Worm (Caenorhabditis elegans) whole organism, young adult: ENCODE data around the gene T19D12.1.
A peak's percentile ranks its signal among the peaks of the same experiment; 100 is the strongest.

ENCODE experiments used
- F37B4.10 ChIP-seq: fragments of 200-800 bp; sonication (Bioruptor generic); IDR thresholded peaks from 2 replicates; pipeline ENCODE4 v1.3.6; 2022; ENCODE audit warnings: missing genetic modification characterization, missing compliant biosample characterization
- F55B11.4 ChIP-seq: sonication (generic microtip); optimal IDR thresholded peaks from 2 replicates; lab custom pipeline; 2016; ENCODE audit warnings: missing compliant biosample characterization, missing genetic modification characterization, borderline replicate concordance; ENCODE audit not compliant: insufficient read depth
- F57C9.4 ChIP-seq: sonication (generic microtip); optimal IDR thresholded peaks from 2 replicates; lab custom pipeline; 2017; ENCODE audit warnings: mild to moderate bottlenecking, missing genetic modification characterization, missing compliant biosample characterization
- K12H6.12 ChIP-seq: fragments of 200-800 bp; sonication (Bioruptor generic); optimal IDR thresholded peaks from 2 replicates; lab custom pipeline; 2018; ENCODE audit warnings: mild to moderate bottlenecking, missing genetic modification characterization, missing compliant biosample characterization
- T26A5.8 ChIP-seq: sonication (generic microtip); optimal IDR thresholded peaks from 2 replicates; lab custom pipeline; 2016; ENCODE audit warnings: missing genetic modification characterization, missing compliant biosample characterization
- Y53F4B.3 ChIP-seq: fragments of 200-800 bp; sonication (Bioruptor generic); IDR thresholded peaks from 2 replicates; pipeline ENCODE4 v1.3.6; 2022; ENCODE audit warnings: missing genetic modification reagents, missing genetic modification characterization, missing compliant biosample characterization
- Y56A3A.18 ChIP-seq: fragments of 200-800 bp; sonication (Bioruptor generic); IDR thresholded peaks from 2 replicates; pipeline ENCODE4 v1.3.6; 2022; ENCODE audit warnings: missing genetic modification reagents, missing genetic modification characterization, missing compliant biosample characterization
- ZK185.1 ChIP-seq: sonication (generic microtip); optimal IDR thresholded peaks from 2 replicates; lab custom pipeline; 2016; ENCODE audit warnings: mild to moderate bottlenecking, missing genetic modification characterization, missing compliant biosample characterization; ENCODE audit not compliant: poor library complexity, severe bottlenecking
- bed-2 ChIP-seq: fragments of 200-800 bp; sonication (Bioruptor generic); IDR thresholded peaks from 2 replicates; pipeline ENCODE4 v1.3.6; 2022; ENCODE audit warnings: missing genetic modification reagents, missing genetic modification characterization, missing compliant biosample characterization
- ccch-3 ChIP-seq: fragments of 200-800 bp; sonication (Bioruptor generic); optimal IDR thresholded peaks from 2 replicates; lab custom pipeline; 2018; ENCODE audit warnings: mild to moderate bottlenecking, missing genetic modification characterization, missing compliant biosample characterization
- cebp-1 ChIP-seq, 2 experiments: fragments of 200-800 bp in 1 of 2; sonication (Bioruptor generic) in 1 of 2; sonication (generic microtip) in 1 of 2; IDR thresholded peaks in 1 of 2; optimal IDR thresholded peaks in 1 of 2; 2 replicates each; pipeline versions ENCODE4 v1.3.6 to Lab custom; 2017 to 2022; ENCODE audit warnings: missing compliant biosample characterization in 2 of 2, missing genetic modification characterization in 2 of 2, mild to moderate bottlenecking in 1 of 2, missing genetic modification reagents in 1 of 2, moderate library complexity in 1 of 2
- ceh-40 ChIP-seq: fragments of 200-800 bp; sonication (Bioruptor generic); IDR thresholded peaks from 2 replicates; pipeline ENCODE4 v1.3.6; 2022; ENCODE audit warnings: missing genetic modification characterization, missing compliant biosample characterization
- chd-7 ChIP-seq: sonication (generic microtip); optimal IDR thresholded peaks from 2 replicates; lab custom pipeline; 2016; ENCODE audit warnings: mild to moderate bottlenecking, missing genetic modification characterization, moderate library complexity, missing compliant biosample characterization
- egl-18 ChIP-seq: fragments of 200-800 bp; sonication (Bioruptor generic); IDR thresholded peaks from 2 replicates; pipeline ENCODE4 v1.3.6; 2022; ENCODE audit warnings: missing genetic modification reagents, missing genetic modification characterization, missing compliant biosample characterization
- ekl-4 ChIP-seq: fragments of 200-800 bp; sonication (Bioruptor generic); IDR thresholded peaks from 2 replicates; pipeline ENCODE4 v1.3.6; 2022; ENCODE audit warnings: missing genetic modification reagents, missing genetic modification characterization, missing compliant biosample characterization
- fkh-3 ChIP-seq: sonication (generic microtip); optimal IDR thresholded peaks from 2 replicates; lab custom pipeline; 2016; ENCODE audit warnings: mild to moderate bottlenecking, missing genetic modification characterization, missing compliant biosample characterization
- him-1 ChIP-seq: sonication (generic microtip); optimal IDR thresholded peaks from 2 replicates; lab custom pipeline; 2016; ENCODE audit warnings: missing genotype, missing genetic modification reagents, missing genetic modification characterization, missing compliant biosample characterization
- hlh-26 ChIP-seq: fragments of 200-800 bp; sonication (Bioruptor generic); conservative IDR thresholded peaks from 2 replicates; pipeline ENCODE4 v1.3.6; 2022; ENCODE audit warnings: missing genetic modification reagents, missing genetic modification characterization, missing compliant biosample characterization
- let-607 ChIP-seq, 2 experiments: fragments of 200-800 bp in 1 of 2; sonication (Bioruptor generic) in 1 of 2; sonication (generic microtip) in 1 of 2; optimal IDR thresholded peaks; 2 replicates each; lab custom pipeline; 2016 to 2018; ENCODE audit warnings: mild to moderate bottlenecking in 2 of 2, missing compliant biosample characterization in 2 of 2, missing genetic modification characterization in 2 of 2, moderate library complexity in 2 of 2, missing genotype in 1 of 2
- madf-6 ChIP-seq: fragments of 200-800 bp; sonication (Bioruptor generic); IDR thresholded peaks from 2 replicates; pipeline ENCODE4 v1.3.6; 2022; ENCODE audit warnings: missing genetic modification reagents, missing genetic modification characterization, missing compliant biosample characterization
- madf-8 ChIP-seq: fragments of 200-800 bp; sonication (Bioruptor generic); conservative IDR thresholded peaks from 2 replicates; pipeline ENCODE4 v1.3.6; 2022; ENCODE audit warnings: missing genetic modification reagents, missing genetic modification characterization, missing compliant biosample characterization
- mxl-1 ChIP-seq: sonication (generic microtip); optimal IDR thresholded peaks from 2 replicates; lab custom pipeline; 2016; ENCODE audit warnings: missing genetic modification characterization, missing compliant biosample characterization
- nfya-2 ChIP-seq: fragments of 200-800 bp; sonication (Bioruptor generic); IDR thresholded peaks from 2 replicates; pipeline ENCODE4 v1.3.6; 2022; ENCODE audit warnings: missing genetic modification reagents, missing genetic modification characterization, missing compliant biosample characterization
- nhr-179 ChIP-seq: sonication (generic microtip); optimal IDR thresholded peaks from 2 replicates; lab custom pipeline; 2016; ENCODE audit warnings: mild to moderate bottlenecking, missing genetic modification characterization, missing compliant biosample characterization
- nhr-27 ChIP-seq: fragments of 200-800 bp; sonication (Bioruptor generic); optimal IDR thresholded peaks from 2 replicates; lab custom pipeline; 2018; ENCODE audit warnings: mild to moderate bottlenecking, missing genetic modification characterization, moderate library complexity, missing compliant biosample characterization
- nhr-80 ChIP-seq: sonication (generic microtip); optimal IDR thresholded peaks from 2 replicates; lab custom pipeline; 2016; ENCODE audit warnings: missing genetic modification characterization, missing compliant biosample characterization
- pbrm-1 ChIP-seq: fragments of 200-800 bp; sonication (Bioruptor generic); IDR thresholded peaks from 2 replicates; pipeline ENCODE4 v1.3.6; 2022; ENCODE audit warnings: missing genetic modification reagents, missing genetic modification characterization, missing compliant biosample characterization
- rcor-1 ChIP-seq: fragments of 200-800 bp; sonication (Bioruptor generic); IDR thresholded peaks from 2 replicates; pipeline ENCODE4 v1.3.6; 2022; ENCODE audit warnings: missing genetic modification reagents, missing genetic modification characterization, missing compliant biosample characterization
- sdz-38 ChIP-seq: sonication (generic microtip); optimal IDR thresholded peaks from 2 replicates; lab custom pipeline; 2016; ENCODE audit warnings: missing genotype, missing genetic modification characterization, missing compliant biosample characterization
- sea-2 ChIP-seq: fragments of 200-800 bp; sonication (Bioruptor generic); IDR thresholded peaks from 2 replicates; pipeline ENCODE4 v1.3.6; 2022; ENCODE audit warnings: missing genetic modification characterization, missing compliant biosample characterization
- snpc-1.3 ChIP-seq: sonication (generic microtip); optimal IDR thresholded peaks from 2 replicates; lab custom pipeline; 2017; ENCODE audit warnings: missing genetic modification characterization, mild to moderate bottlenecking, missing compliant biosample characterization, antibody characterized with exemption, moderate library complexity, missing genotype, missing genetic modification reagents; ENCODE audit not compliant: insufficient read depth
- snpc-3.4 ChIP-seq: sonication (generic microtip); optimal IDR thresholded peaks from 2 replicates; lab custom pipeline; 2017; ENCODE audit warnings: missing genetic modification characterization, mild to moderate bottlenecking, missing compliant biosample characterization, antibody characterized with exemption, moderate library complexity, missing genotype, missing genetic modification reagents
- sptf-2 ChIP-seq: fragments of 200-800 bp; sonication (Bioruptor generic); optimal IDR thresholded peaks from 2 replicates; lab custom pipeline; 2018; ENCODE audit warnings: mild to moderate bottlenecking, missing genetic modification characterization, missing compliant biosample characterization
- ztf-22 ChIP-seq: fragments of 200-800 bp; sonication (Bioruptor generic); optimal IDR thresholded peaks from 2 replicates; lab custom pipeline; 2018; ENCODE audit warnings: mild to moderate bottlenecking, missing genetic modification characterization, moderate library complexity, missing compliant biosample characterization
- ztf-26 ChIP-seq: sonication (generic microtip); optimal IDR thresholded peaks from 2 replicates; lab custom pipeline; 2017; ENCODE audit warnings: missing genetic modification characterization, missing compliant biosample characterization

Gene T19D12.1

DNA sequence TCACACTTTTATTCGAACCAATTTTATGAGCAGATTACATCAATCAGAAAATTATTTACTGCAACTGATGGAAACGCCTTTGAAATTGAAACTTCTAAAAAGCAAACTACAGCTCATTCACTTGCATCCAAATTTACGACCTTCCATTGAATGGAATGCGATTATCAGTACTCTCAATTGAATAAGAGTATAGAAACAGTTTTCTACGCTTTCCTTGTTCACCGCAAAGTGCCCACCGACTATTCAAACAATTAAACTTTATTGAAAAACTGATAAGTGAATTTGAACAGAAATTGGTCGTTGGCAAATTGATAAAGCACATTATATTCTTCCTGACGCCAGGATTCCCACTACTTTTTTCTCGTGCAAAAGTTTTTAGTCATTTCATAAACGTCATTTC is 790 bp upstream of the T19D12.1 start:
- TF ChIP-seq F57C9.4 (tag; lab: Kevin White, UChicago) (no peak), nhr-80 (peak; percentile 79), snpc-3.4 (tag; lab: Kevin White, UChicago) (no peak), pbrm-1 (GFP tag; lab: Robert Waterston, UW) (no peak), sdz-38 (tag; lab: Kevin White, UChicago) (no peak), ztf-22 (GFP tag; lab: Kevin White, UChicago) (no peak), egl-18 (GFP tag; lab: Robert Waterston, UW) (no peak), madf-8 (GFP tag; lab: Robert Waterston, UW) (no peak), F37B4.10 (GFP tag; lab: Robert Waterston, UW) (no peak)

DNA sequence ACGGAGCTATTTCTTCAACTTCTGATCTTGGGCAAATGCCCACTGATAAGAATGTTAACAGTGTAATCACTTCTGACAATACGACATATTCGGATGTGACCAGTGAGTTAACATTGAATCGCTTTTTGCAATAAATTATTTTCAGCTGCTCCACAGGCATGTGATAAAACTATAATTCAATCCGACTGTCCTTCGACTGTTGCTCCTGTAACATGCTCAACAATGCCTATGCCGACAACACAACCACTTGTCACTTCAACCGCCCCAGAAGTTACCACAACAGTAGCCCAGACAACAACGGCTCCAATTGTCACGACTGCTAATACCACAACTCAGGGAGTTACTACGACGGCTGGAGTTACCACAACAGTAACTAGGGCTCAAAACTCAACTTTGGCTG is 836 bp downstream of the T19D12.1 start:
- TF ChIP-seq madf-8 (GFP tag; lab: Robert Waterston, UW) (no peak), K12H6.12 (no peak), ZK185.1 (tag; lab: Kevin White, UChicago) (no peak), mxl-1 (no peak), rcor-1 (no peak), hlh-26 (no peak), him-1 (tag; lab: Kevin White, UChicago) (no peak), nfya-2 (GFP tag; lab: Robert Waterston, UW) (no peak), Y53F4B.3 (GFP tag; lab: Robert Waterston, UW) (no peak), nhr-179 (tag; lab: Kevin White, UChicago) (no peak), madf-6 (GFP tag; lab: Robert Waterston, UW) (no peak), snpc-1.3 (no peak), ztf-26 (tag; lab: Kevin White, UChicago) (no peak)

DNA sequence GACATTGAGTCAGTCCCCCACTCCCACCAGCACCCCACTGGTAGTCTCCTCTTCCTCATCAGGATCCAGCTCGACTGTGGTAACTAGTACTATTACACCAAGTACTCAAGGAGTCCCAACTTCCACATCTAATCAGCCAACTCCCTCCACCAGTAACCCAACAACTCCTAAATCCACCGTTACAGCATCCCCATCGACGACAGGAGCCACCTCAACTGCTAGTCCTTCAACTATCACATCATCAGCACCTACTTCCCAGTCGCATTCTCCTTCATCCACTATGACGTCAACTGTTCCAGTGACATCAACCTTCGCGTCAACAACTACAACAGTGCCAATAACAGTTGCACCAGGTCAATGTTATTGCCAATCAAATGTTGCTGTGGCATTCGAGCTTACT is 1.8 kb downstream of the T19D12.1 start:
- no peak for TF ChIP-seq ccch-3

DNA sequence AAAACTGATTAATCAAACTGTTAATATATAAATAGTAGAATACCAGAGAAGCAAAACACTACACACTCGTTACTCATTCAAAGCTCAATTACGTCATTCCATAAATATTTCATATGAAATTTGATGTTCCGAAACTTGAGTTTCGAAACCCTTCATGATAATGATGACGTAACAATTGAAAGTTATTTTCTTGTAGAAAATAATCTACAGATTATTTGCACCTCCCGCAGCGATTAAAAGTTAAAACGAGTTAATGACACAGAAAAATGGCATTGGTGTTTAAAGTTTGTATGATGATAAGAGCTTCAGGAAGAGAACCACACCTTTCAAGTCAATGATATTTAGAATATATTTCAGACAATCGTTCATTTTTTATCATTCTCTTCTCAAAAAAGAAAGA is 7.2 kb downstream of the T19D12.1 start, which contains the start of gene H43E16.1:
TSS of gene H43E16.1 (plus strand) at position 375 of the 400 bp plus-strand sequence.
- TF ChIP-seq nhr-80 (peak; percentile 64), madf-8 (GFP tag; lab: Robert Waterston, UW) (no peak)

DNA sequence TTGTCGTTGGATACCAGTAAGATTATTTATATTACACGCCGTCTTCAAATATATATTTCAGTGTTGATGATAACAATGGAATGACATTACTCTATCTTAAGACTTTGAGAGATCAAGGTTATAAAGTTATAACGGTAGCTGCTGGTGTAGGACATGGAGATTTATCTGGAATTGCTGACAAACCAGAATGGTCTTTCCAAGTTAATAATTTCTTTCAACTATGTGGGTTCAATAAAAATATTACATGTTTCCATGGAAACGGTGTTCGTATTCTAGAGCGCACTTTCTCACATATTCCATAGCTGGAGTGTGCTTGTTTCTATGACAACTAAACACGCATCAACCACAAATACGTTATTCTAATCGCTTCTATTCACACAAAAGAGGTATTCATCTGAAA is 13.0 kb downstream of the T19D12.1 start, which contains the start of gene ift-74:
TSS of gene ift-74 (plus strand) at position 301 of the 400 bp plus-strand sequence.
- TF ChIP-seq F37B4.10 (GFP tag; lab: Robert Waterston, UW): no peak
- TF ChIP-seq nhr-80: no peak
- TF ChIP-seq nhr-27 (tag; lab: Kevin White, UChicago): no peak
- TF ChIP-seq bed-2: no peak
- TF ChIP-seq cebp-1 (GFP tag; IDR thresholded peaks at IDR 0.05; lab: Robert Waterston, UW): no peak
- no peak for TF ChIP-seq cebp-1 (tag; optimal IDR thresholded peaks at IDR 0.05; lab: Kevin White, UChicago)
- TF ChIP-seq chd-7 (tag; lab: Kevin White, UChicago): no peak
- TF ChIP-seq sptf-2 (GFP tag; lab: Kevin White, UChicago): no peak
- no peak for TF ChIP-seq ekl-4 (GFP tag; lab: Robert Waterston, UW)
- TF ChIP-seq ceh-40 (GFP tag; lab: Robert Waterston, UW): no peak
- TF ChIP-seq T26A5.8 (tag; lab: Kevin White, UChicago): no peak
- no peak for TF ChIP-seq ccch-3
- no peak for TF ChIP-seq sea-2 (GFP tag; lab: Robert Waterston, UW)
- TF ChIP-seq fkh-3 (tag; lab: Kevin White, UChicago): no peak
- TF ChIP-seq ztf-22 (GFP tag; lab: Kevin White, UChicago): no peak
- no peak for TF ChIP-seq F55B11.4 (tag; lab: Kevin White, UChicago)
- TF ChIP-seq ZK185.1 (tag; lab: Kevin White, UChicago): no peak
- no peak for TF ChIP-seq Y56A3A.18 (GFP tag; lab: Robert Waterston, UW)
- no peak for TF ChIP-seq let-607 (tag; optimal IDR thresholded peaks at IDR 0.05; lab: Kevin White, UChicago)
